Worm (Caenorhabditis elegans) whole organism, late embryonic: ENCODE measurements around the gene sra-37.

Source experiments
- ama-1 ChIP-seq: fragments of 150-350 bp; optimal IDR thresholded peaks from 2 replicates; lab custom pipeline; 2014
- dve-1 ChIP-seq: sonication (generic microtip); optimal IDR thresholded peaks from 2 replicates; lab custom pipeline; 2017; ENCODE audit warnings: antibody characterized with exemption, mild to moderate bottlenecking, missing genetic modification characterization, missing compliant biosample characterization
- pat-9 ChIP-seq: fragments of 200-800 bp; sonication (Bioruptor generic); optimal IDR thresholded peaks from 2 replicates; lab custom pipeline; 2018; ENCODE audit warnings: mild to moderate bottlenecking, missing genetic modification characterization, moderate library complexity, missing compliant biosample characterization
- pha-4 ChIP-seq: fragments of 150-350 bp; optimal IDR thresholded peaks from 2 replicates; lab custom pipeline; 2018; ENCODE audit warnings: missing biosample characterization, missing genetic modification reagents, missing genetic modification characterization
- pqm-1 ChIP-seq: sonication (generic microtip); optimal IDR thresholded peaks from 2 replicates; lab custom pipeline; 2016; ENCODE audit warnings: missing genetic modification characterization, missing compliant biosample characterization

DNA sequence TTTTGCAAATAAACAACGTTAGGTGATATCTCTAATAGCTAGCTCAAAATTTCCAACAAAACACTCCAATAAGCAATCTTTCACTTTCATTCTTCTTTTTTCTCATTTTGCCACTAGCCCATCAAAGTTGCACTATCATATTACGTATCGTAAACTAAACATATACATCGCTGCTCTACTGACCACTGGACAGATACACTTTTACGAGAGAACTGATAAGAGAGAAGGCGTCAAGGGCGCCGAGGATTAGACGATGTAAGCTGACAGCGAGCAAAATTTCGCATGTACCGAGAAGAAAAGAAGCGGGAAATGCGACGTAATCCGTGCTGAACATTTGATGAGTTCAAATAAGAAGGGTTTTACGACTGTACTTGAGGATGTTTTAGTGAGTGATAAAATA, 41.6 kb downstream of the sra-37 start:
- no peak for TF ChIP-seq ama-1 (lab: Kevin White, UChicago)
- no peak for TF ChIP-seq pha-4 (tag; lab: Kevin White, UChicago)
- TF ChIP-seq pqm-1 (tag; lab: Kevin White, UChicago): no peak
- TF ChIP-seq dve-1: no peak
- TF ChIP-seq pat-9: no peak
